Fruit fly (Drosophila melanogaster): Measurements from ENCODE around the gene AdipoR.

The AdipoR gene

DNA sequence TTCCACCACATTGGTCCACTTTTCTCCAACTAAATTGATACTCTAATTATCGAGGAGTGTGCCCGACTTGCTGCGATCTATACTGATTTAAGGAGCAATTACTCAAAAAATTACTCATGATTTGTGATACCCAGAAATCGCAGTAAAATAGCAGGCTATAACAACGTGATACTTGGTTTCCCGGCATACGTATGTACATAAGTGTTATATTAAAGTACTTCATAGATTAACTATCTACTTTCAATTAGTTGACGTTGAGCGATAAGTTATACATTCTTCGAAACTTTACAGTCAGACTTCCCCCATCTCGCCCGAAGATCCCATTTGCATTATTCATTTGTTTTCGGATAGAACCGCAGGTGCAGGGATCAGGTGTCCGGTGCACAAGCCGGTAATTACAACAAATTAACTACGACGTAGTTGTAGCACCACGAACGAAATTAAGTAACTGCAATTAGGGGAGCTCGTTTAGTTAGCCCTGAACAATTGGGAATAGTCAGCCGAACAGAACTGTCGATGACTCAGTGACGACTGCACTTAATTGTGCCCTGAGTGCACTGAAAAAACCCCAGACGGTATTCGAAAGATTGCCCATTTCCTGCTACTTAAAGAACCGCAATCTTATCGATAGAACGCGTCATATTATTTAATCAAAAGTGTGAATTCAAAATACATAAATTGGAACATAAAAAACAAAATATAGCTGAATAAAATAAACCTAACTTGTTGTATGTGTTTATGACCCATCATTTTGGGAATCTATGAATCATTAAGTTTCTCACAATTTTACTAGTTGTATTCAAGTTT lies 21.9 kb downstream of the AdipoR start:
- TF ChIP-seq ovo (GFP tag; optimal IDR thresholded peaks at IDR 0.05) (no peak), CG14711 (tag; optimal IDR thresholded peaks at IDR 0.05) (no peak), Mnt (GFP tag; optimal IDR thresholded peaks at IDR 0.05) (no peak), kay (GFP tag; ENCODE audit: borderline replicate concordance) (peak; percentile 92), CG11617 (GFP tag; optimal IDR thresholded peaks at IDR 0.05) (peak; percentile 5), cic (GFP tag; optimal IDR thresholded peaks at IDR 0.05) (peak; percentile 62), pad (GFP tag; optimal IDR thresholded peaks at IDR 0.05) (no peak), bab1 (GFP tag; optimal IDR thresholded peaks at IDR 0.05) (no peak), Hr96 (GFP tag; optimal IDR thresholded peaks at IDR 0.05) (no peak), CG33017 (tag; optimal IDR thresholded peaks at IDR 0.05) (no peak), CG7101 (tag; optimal IDR thresholded peaks at IDR 0.05) (no peak), CG5204 (GFP tag; optimal IDR thresholded peaks at IDR 0.05) (peak; percentile 33), Clk (GFP tag; optimal IDR thresholded peaks at IDR 0.05) (no peak), toe (GFP tag; optimal IDR thresholded peaks at IDR 0.05) (no peak), Crg-1 (GFP tag; optimal IDR thresholded peaks at IDR 0.05) (no peak), CG7045 (GFP tag; optimal IDR thresholded peaks at IDR 0.05) (no peak), tj (GFP tag; optimal IDR thresholded peaks at IDR 0.05) (no peak), CG1620 (GFP tag; optimal IDR thresholded peaks at IDR 0.05) (no peak), cnc (optimal IDR thresholded peaks at IDR 0.05) (no peak), CG12768 (GFP tag; optimal IDR thresholded peaks at IDR 0.05) (peak; percentile 22)

DNA sequence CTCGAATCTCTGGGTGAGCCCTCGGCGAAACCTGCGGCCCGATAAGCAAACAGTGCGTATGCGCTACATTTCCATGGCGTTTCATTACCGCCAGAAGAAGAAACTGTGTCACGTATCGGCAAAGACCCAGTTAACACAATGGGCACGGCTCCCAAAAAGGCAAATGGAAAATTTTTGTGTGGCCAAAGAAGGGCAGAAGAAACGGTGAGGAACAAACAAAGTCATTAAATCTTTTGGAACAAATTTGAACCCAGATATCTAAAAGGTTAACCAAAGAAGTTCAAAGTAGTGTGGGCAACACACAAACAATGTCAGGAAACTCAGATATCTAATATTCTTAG lies 22.6 kb downstream of the AdipoR start:
- TF ChIP-seq tj (GFP tag; optimal IDR thresholded peaks at IDR 0.05) (no peak), kay (GFP tag; ENCODE audit: borderline replicate concordance) (no peak), toe (GFP tag; optimal IDR thresholded peaks at IDR 0.05) (no peak), CG7101 (tag; optimal IDR thresholded peaks at IDR 0.05) (no peak), CG33017 (tag; optimal IDR thresholded peaks at IDR 0.05) (no peak), CG11617 (GFP tag; optimal IDR thresholded peaks at IDR 0.05) (no peak), Hr96 (GFP tag; optimal IDR thresholded peaks at IDR 0.05) (no peak), ovo (GFP tag; optimal IDR thresholded peaks at IDR 0.05) (no peak), Crg-1 (GFP tag; optimal IDR thresholded peaks at IDR 0.05) (no peak), pad (GFP tag; optimal IDR thresholded peaks at IDR 0.05) (no peak)

DNA sequence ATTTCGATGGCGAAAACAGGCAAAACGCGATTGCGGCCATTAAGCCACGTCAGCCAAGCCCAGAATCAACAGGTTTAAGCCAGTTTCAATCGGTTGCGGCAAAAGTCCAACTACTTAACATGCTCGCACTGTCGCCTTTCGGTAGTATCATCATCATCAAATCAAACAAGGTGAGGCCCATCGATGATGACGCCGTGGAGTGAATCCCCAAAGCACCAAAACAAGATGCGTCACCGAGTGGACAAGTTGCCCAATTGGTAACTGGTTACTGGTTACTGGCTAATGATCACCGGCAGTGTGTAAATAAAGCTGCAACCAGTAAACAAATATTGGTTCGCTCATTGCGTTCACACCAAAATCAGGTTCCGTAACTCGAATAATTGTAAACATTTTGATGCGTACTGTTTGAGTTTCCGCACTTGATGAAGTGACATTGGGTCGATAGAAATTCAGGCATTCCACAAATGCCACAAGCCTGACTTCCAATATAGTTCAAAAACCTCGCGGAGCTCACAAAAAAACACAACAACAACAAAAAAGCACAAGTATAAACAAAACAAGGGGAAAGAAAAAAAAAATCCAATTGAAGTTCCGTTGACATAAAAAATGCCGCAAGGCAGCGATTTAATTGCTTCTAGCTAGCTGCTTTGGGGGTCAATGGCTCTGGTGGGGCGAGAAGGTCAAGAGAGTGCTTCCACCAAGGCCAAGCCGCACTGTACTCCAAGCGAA lies 23.1 kb downstream of the AdipoR start:
- no peak for TF ChIP-seq pad (GFP tag; optimal IDR thresholded peaks at IDR 0.05)
- peak; percentile 13 for TF ChIP-seq ovo (GFP tag; optimal IDR thresholded peaks at IDR 0.05)

DNA sequence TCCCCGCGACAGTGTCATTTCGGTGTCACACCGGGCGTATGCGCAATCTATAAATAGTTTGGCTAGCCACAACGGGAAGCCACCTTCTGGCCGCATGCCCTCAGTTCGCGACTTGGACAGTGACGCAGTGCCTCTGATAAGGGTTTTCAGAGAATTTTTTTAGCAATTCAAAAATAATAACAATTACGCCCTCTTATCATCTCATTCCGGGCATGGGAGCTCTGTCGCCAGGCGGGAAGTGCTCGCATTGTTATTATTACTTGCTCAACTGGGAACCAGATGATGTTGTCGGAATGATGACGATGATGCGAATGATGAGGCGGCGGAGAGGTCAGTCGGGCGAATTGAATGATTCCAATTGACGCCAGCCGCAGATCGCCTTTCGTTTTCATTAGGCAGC lies 24.8 kb downstream of the AdipoR start:
- TF ChIP-seq CG33017 (tag; optimal IDR thresholded peaks at IDR 0.05) (no peak), cic (GFP tag; optimal IDR thresholded peaks at IDR 0.05) (peak; percentile 23), CG5204 (GFP tag; optimal IDR thresholded peaks at IDR 0.05) (peak; percentile 35), CG11617 (GFP tag; optimal IDR thresholded peaks at IDR 0.05) (no peak), toe (GFP tag; optimal IDR thresholded peaks at IDR 0.05) (no peak), bab1 (GFP tag; optimal IDR thresholded peaks at IDR 0.05) (no peak), CG12768 (GFP tag; optimal IDR thresholded peaks at IDR 0.05) (no peak), CG14711 (tag; optimal IDR thresholded peaks at IDR 0.05) (no peak)

DNA sequence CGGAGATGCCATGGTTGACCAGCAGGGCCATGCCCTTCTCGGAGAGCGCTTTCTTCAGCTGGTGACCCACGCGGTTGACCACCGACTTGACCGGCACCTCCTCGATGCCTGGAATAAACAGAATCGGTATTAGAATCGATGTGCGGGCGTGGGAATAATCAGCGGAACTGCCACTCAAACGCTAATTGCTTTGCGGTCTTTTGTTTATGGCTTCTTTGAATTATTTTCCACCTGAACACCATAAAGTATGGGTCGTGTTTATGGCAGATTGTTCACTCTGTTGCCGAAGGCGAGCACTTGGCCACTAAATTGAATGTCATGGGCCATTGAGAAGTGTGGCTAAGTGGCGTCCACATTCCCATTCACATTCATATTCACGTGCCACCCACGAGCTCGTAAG lies 25.6 kb downstream of the AdipoR start:
- TF ChIP-seq CG11617 (GFP tag; optimal IDR thresholded peaks at IDR 0.05): no peak
- TF ChIP-seq ovo (GFP tag; optimal IDR thresholded peaks at IDR 0.05): no peak
- no peak for TF ChIP-seq kay (GFP tag; ENCODE audit: borderline replicate concordance)
- TF ChIP-seq tj (GFP tag; optimal IDR thresholded peaks at IDR 0.05): no peak
- TF ChIP-seq toe (GFP tag; optimal IDR thresholded peaks at IDR 0.05): no peak
- no peak for TF ChIP-seq CG1620 (GFP tag; optimal IDR thresholded peaks at IDR 0.05)
- no peak for TF ChIP-seq Mnt (GFP tag; optimal IDR thresholded peaks at IDR 0.05)
- TF ChIP-seq Hr96 (GFP tag; optimal IDR thresholded peaks at IDR 0.05): no peak
- no peak for TF ChIP-seq bab1 (GFP tag; optimal IDR thresholded peaks at IDR 0.05)
- no peak for TF ChIP-seq CG12768 (GFP tag; optimal IDR thresholded peaks at IDR 0.05)
- no peak for TF ChIP-seq CG7045 (GFP tag; optimal IDR thresholded peaks at IDR 0.05)
- TF ChIP-seq cnc (optimal IDR thresholded peaks at IDR 0.05): no peak
- TF ChIP-seq CG5204 (GFP tag; optimal IDR thresholded peaks at IDR 0.05): no peak
- no peak for TF ChIP-seq Crg-1 (GFP tag; optimal IDR thresholded peaks at IDR 0.05)
- TF ChIP-seq cic (GFP tag; optimal IDR thresholded peaks at IDR 0.05): no peak

DNA sequence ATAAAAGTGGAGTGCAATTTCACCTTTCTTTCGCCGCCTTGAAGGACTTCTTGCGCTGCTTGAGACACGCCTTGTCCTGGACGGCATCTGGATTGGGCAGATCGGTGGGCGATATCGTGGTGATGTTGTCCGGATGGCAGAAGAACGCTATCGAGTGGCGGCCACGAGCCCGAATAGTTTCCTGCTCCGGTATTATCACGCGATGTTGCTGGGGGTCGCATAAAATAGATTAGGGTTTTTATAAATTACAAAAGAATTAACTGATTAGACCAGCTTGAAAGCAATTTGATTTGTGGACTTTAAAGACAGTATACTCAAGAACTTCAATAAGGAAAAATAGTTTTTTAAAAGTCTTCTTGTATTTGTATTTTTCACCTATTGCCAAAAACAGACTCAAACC lies 27.2 kb downstream of the AdipoR start:
- TF ChIP-seq Crg-1 (GFP tag; optimal IDR thresholded peaks at IDR 0.05): no peak

DNA sequence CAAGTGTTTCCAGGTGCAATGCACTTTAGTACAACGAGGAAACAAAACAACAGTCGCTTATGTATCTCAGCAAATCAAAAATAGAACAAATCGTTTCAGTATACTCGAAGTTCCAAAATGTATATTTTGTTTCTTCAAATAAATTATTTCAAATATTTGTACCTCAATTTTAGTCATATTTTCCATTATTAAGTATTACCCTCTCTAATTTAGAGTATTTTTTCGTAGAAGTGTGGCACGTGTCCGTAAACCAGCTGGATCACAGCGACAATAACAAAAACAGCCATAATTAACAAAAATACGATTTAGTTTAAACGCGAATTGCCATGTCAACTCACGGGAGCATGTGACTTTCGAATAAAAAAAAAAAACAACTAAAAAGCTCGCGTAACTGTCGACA lies 28.9 kb downstream of the AdipoR start:
- TF ChIP-seq ovo (GFP tag; optimal IDR thresholded peaks at IDR 0.05) (no peak), Hr96 (GFP tag; optimal IDR thresholded peaks at IDR 0.05) (no peak), kay (GFP tag; ENCODE audit: borderline replicate concordance) (peak; percentile 95), Crg-1 (GFP tag; optimal IDR thresholded peaks at IDR 0.05) (no peak), Mnt (GFP tag; optimal IDR thresholded peaks at IDR 0.05) (no peak), CG7045 (GFP tag; optimal IDR thresholded peaks at IDR 0.05) (no peak), CG7101 (tag; optimal IDR thresholded peaks at IDR 0.05) (no peak), pad (GFP tag; optimal IDR thresholded peaks at IDR 0.05) (no peak)
